Worm (Caenorhabditis elegans): Measurements from ENCODE around the gene algn-14.

algn-14 gene

DNA sequence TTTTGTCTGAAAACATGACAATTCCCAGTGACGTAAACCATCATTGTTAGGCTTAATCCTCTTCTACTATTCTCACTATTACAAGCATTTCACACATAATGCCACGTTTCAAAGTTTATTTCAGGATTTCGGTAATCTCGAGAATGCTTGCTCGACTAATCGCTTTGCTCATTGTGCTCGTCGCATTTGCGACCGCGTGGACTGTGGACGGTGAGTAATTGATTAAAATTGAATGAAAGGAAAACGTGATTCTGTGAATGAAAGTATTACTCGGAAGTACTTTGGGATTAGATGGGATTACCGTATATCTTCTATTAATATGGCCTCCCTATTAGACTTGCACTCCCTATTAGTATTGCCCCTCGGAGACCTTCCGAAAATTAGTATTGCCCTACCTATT lies 30.6 kb upstream of the algn-14 start:
- TF ChIP-seq cebp-1 (GFP tag; IDR thresholded peaks at IDR 0.05) (no peak), cebp-1 (tag; optimal IDR thresholded peaks at IDR 0.05) (no peak), somi-1 (GFP tag; optimal IDR thresholded peaks at IDR 0.05) (no peak), nhr-90 (tag; optimal IDR thresholded peaks at IDR 0.05) (no peak), nhr-120 (GFP tag; IDR thresholded peaks at IDR 0.05) (no peak), akir-1 (GFP tag; optimal IDR thresholded peaks at IDR 0.05) (no peak), snpc-3.4 (tag; optimal IDR thresholded peaks at IDR 0.05) (no peak), ccch-3 (GFP tag; optimal IDR thresholded peaks at IDR 0.05) (no peak), fkh-3 (tag; optimal IDR thresholded peaks at IDR 0.05) (no peak), xnd-1 (tag; optimal IDR thresholded peaks at IDR 0.05) (no peak), zim-3 (tag; optimal IDR thresholded peaks at IDR 0.05) (no peak), lin-40 (tag; optimal IDR thresholded peaks at IDR 0.05) (no peak), ztf-18 (tag; optimal IDR thresholded peaks at IDR 0.05) (no peak), B0019.2 (GFP tag; conservative IDR thresholded peaks at IDR 0.05) (no peak), attf-6 (GFP tag; IDR thresholded peaks at IDR 0.05) (no peak), ekl-4 (GFP tag; IDR thresholded peaks at IDR 0.05) (no peak), sptf-2 (GFP tag; optimal IDR thresholded peaks at IDR 0.05) (no peak), nhr-27 (tag; optimal IDR thresholded peaks at IDR 0.05) (no peak), rcor-1 (GFP tag; IDR thresholded peaks at IDR 0.05) (no peak)

DNA sequence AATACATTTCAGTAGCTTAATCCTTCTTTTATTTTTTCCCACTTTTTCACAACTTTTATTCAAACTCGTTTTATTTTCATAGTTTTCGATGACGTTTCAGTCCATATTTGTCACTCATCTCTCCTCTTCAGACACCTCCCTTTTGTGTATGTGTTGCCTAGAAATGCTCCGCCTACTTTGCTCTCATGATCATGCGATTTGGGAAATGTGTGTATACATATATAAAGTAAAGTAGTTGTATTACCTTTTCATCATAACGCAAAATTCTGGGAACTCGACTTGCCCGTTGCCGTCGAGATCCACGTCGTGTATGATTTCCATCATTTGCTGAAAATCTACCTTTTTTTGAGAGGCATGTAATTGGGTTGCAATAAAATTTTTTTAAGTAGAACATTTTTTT lies 28.8 kb upstream of the algn-14 start:
- TF ChIP-seq mes-4 (tag; optimal IDR thresholded peaks at IDR 0.05) (no peak), dpff-1 (tag; optimal IDR thresholded peaks at IDR 0.05) (no peak), F57C9.4 (tag; optimal IDR thresholded peaks at IDR 0.05) (no peak), gei-17 (GFP tag; optimal IDR thresholded peaks at IDR 0.05) (no peak), nfya-2 (GFP tag; IDR thresholded peaks at IDR 0.05) (no peak), let-607 (tag; optimal IDR thresholded peaks at IDR 0.05) (no peak), pbrm-1 (GFP tag; IDR thresholded peaks at IDR 0.05) (no peak)

DNA sequence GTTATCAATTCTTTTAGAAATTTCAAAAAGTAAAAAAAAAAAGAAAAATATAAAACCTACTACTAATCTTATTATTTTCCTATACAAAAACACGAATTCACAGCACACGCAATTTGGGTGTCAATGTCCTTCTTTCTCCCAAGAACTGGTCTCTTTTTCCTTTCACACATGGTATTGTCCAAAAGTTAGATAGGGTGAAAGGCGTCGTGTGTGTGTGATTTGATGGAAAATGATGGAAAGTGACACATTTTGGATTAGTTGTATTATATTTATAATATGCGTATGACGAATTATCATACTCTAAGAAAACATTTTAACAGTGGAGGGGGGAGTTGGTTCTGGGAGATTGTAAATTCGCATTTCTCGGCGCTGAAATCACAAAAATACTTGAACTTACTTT lies 24.5 kb upstream of the algn-14 start:
- no peak for TF ChIP-seq T26A5.8 (tag; optimal IDR thresholded peaks at IDR 0.05)
- no peak for TF ChIP-seq snpc-4 (GFP tag; optimal IDR thresholded peaks at IDR 0.05)
- no peak for TF ChIP-seq snpc-4 (tag; optimal IDR thresholded peaks at IDR 0.05)
- no peak for TF ChIP-seq attf-6 (GFP tag; IDR thresholded peaks at IDR 0.05)
- no peak for TF ChIP-seq hrde-1 (tag; optimal IDR thresholded peaks at IDR 0.05; ENCODE audit: borderline replicate concordance)
- no peak for TF ChIP-seq C17E4.6 (GFP tag; IDR thresholded peaks at IDR 0.05)
- TF ChIP-seq F55B11.4 (tag; optimal IDR thresholded peaks at IDR 0.05; ENCODE audit: borderline replicate concordance, insufficient read depth) = no peak
- no peak for TF ChIP-seq rpc-1 (optimal IDR thresholded peaks at IDR 0.05)
- no peak for TF ChIP-seq rpc-1 (tag; optimal IDR thresholded peaks at IDR 0.05)
- TF ChIP-seq efl-1 (GFP tag; optimal IDR thresholded peaks at IDR 0.05) = no peak
- no peak for TF ChIP-seq cebp-1 (GFP tag; IDR thresholded peaks at IDR 0.05)
- TF ChIP-seq cebp-1 (tag; optimal IDR thresholded peaks at IDR 0.05) = no peak
- TF ChIP-seq F23B12.7 (tag; optimal IDR thresholded peaks at IDR 0.05; ENCODE audit: insufficient read depth) = no peak
- TF ChIP-seq Y53F4B.3 (GFP tag; IDR thresholded peaks at IDR 0.05) = no peak
- no peak for TF ChIP-seq unc-130 (GFP tag; optimal IDR thresholded peaks at IDR 0.05)
